Fruit fly (Drosophila melanogaster) whole organism, wandering third instar larva: Measurements from ENCODE around the gene CG31817.

Experiments used
- Abd-B ChIP-seq: fragments of >200 bp; optimal IDR thresholded peaks from 2 replicates; lab custom pipeline; 2017; ENCODE audit warnings: missing biosample characterization, missing genetic modification characterization
- Dif ChIP-seq: fragments of 200-275, 200-300 bp; sonication (Bioruptor generic); optimal IDR thresholded peaks from 2 replicates; lab custom pipeline; 2018; ENCODE audit warnings: missing biosample characterization, missing genetic modification characterization; ENCODE audit not compliant: partially characterized antibody
- Jra ChIP-seq: sonication (Bioruptor generic); optimal IDR thresholded peaks from 2 replicates; lab custom pipeline; 2016; ENCODE audit warnings: missing biosample characterization, missing genetic modification characterization
- OdsH ChIP-seq: fragments of 200-800 bp; sonication (Bioruptor generic); optimal IDR thresholded peaks from 2 replicates; lab custom pipeline; 2016; ENCODE audit warnings: missing biosample characterization, mild to moderate bottlenecking, missing genetic modification characterization
- br ChIP-seq: fragments of 200-800 bp; sonication (Bioruptor generic); optimal IDR thresholded peaks from 2 replicates; lab custom pipeline; 2016; ENCODE audit warnings: missing biosample characterization, missing genetic modification characterization
- brk ChIP-seq: fragments of 200-800 bp; sonication (Bioruptor generic); optimal IDR thresholded peaks from 2 replicates; lab custom pipeline; 2016; ENCODE audit warnings: missing biosample characterization, mild to moderate bottlenecking, missing genetic modification characterization
- dl ChIP-seq, 2 experiments: fragments of 175-275, 200-275 bp in 1 of 2; fragments of 200-275 bp in 1 of 2; sonication (Bioruptor generic); optimal IDR thresholded peaks; lab custom pipeline; 2018; ENCODE audit warnings: mild to moderate bottlenecking in 2 of 2, missing biosample characterization in 2 of 2, missing genetic modification characterization in 2 of 2, moderate library complexity in 2 of 2; ENCODE audit not compliant: partially characterized antibody in 2 of 2, insufficient read depth in 1 of 2
- foxo ChIP-seq, 2 experiments: fragments of 200-800 bp; sonication (Bioruptor generic); optimal IDR thresholded peaks; 2 replicates in 1 of 2; 3 replicates in 1 of 2; lab custom pipeline; 2016 to 2017; ENCODE audit warnings: missing biosample characterization in 2 of 2, missing genetic modification characterization in 2 of 2
- h ChIP-seq: fragments of 200-800 bp; sonication (Bioruptor generic); optimal IDR thresholded peaks from 3 replicates; lab custom pipeline; 2016; ENCODE audit warnings: missing biosample characterization, mild to moderate bottlenecking, missing genetic modification characterization
- pan ChIP-seq: fragments of >200 bp; optimal IDR thresholded peaks from 2 replicates; lab custom pipeline; 2017

- TF ChIP-seq pan (lab: Kevin White, UChicago) (no peak), h (GFP tag; lab: Kevin White, UChicago) (peak; percentile 11), Dif (no peak), foxo (GFP tag; optimal IDR thresholded peaks at IDR 0.05; lab: Kevin White, UChicago) (no peak), dl (GFP tag; optimal IDR thresholded peaks at IDR 0.05; lab: Kevin White, UChicago; ENCODE audit: insufficient read depth in 1 of 2, partially characterized antibody in 2 of 2) (peak in 1 of 2 experiments; percentile 80), br (GFP tag; lab: Kevin White, UChicago) (no peak), brk (GFP tag; lab: Kevin White, UChicago) (no peak), Jra (GFP tag; lab: Kevin White, UChicago) (no peak), OdsH (GFP tag; lab: Kevin White, UChicago) (no peak), Abd-B (no peak)
Measured at dm6 chr2L:16319743-16320142, 17.9 kb downstream of the CG31817 start.
